Fruit fly (Drosophila melanogaster) whole organism, embryonic: ENCODE measurements around the gene Pcmt.

Source experiments
- Asciz ChIP-seq: fragments of 200-800 bp; sonication (Bioruptor generic); optimal IDR thresholded peaks from 2 replicates; lab custom pipeline; 2017; ENCODE audit warnings: missing biosample characterization, mild to moderate bottlenecking, missing genetic modification characterization, missing genetic modification reagents
- Atf6 ChIP-seq: fragments of 200-800 bp; sonication (Bioruptor generic); IDR thresholded peaks from 2 replicates; pipeline ENCODE4 v1.3.6; 2022; ENCODE audit warnings: missing biosample characterization, missing genetic modification characterization
- B-H2 ChIP-seq: fragments of 200-800 bp; sonication (Bioruptor generic); optimal IDR thresholded peaks from 2 replicates; lab custom pipeline; 2018; ENCODE audit warnings: missing biosample characterization, mild to moderate bottlenecking, missing genetic modification characterization
- CG11723 ChIP-seq: fragments of 200-800 bp; sonication (Bioruptor generic); optimal IDR thresholded peaks from 2 replicates; lab custom pipeline; 2017; ENCODE audit warnings: missing biosample characterization, mild to moderate bottlenecking, missing genetic modification characterization
- CG12299 ChIP-seq: fragments of 200-800 bp; sonication (Bioruptor generic); optimal IDR thresholded peaks from 2 replicates; lab custom pipeline; 2018; ENCODE audit warnings: missing biosample characterization, mild to moderate bottlenecking, missing genetic modification characterization
- CG15601 ChIP-seq: fragments of 200-800 bp; sonication (Bioruptor generic); optimal IDR thresholded peaks from 3 replicates; lab custom pipeline; 2019; ENCODE audit warnings: missing biosample characterization, mild to moderate bottlenecking, missing genetic modification characterization, moderate library complexity
- CG16779 ChIP-seq: fragments of 200-800 bp; sonication (Bioruptor generic); IDR thresholded peaks from 2 replicates; pipeline ENCODE4 v1.3.6; 2022; ENCODE audit warnings: missing biosample characterization, missing genetic modification characterization
- CG2875 ChIP-seq: fragments of 200-800 bp; sonication (Bioruptor generic); optimal IDR thresholded peaks from 2 replicates; lab custom pipeline; 2017; ENCODE audit warnings: missing biosample characterization, mild to moderate bottlenecking, missing genetic modification characterization, missing genetic modification reagents
- CG34376 ChIP-seq: fragments of 200-800 bp; sonication (Bioruptor generic); optimal IDR thresholded peaks from 2 replicates; lab custom pipeline; 2018; ENCODE audit warnings: missing biosample characterization, mild to moderate bottlenecking, missing genetic modification characterization
- CG43689 ChIP-seq: fragments of 200-800 bp; sonication (Bioruptor generic); IDR thresholded peaks from 2 replicates; pipeline ENCODE4 v1.3.6; 2022; ENCODE audit warnings: missing biosample characterization, missing genetic modification characterization
- CG4617 ChIP-seq: fragments of 200-800 bp; sonication (Bioruptor generic); optimal IDR thresholded peaks from 3 replicates; lab custom pipeline; 2016; ENCODE audit warnings: missing biosample characterization, missing genetic modification characterization, borderline replicate concordance
- CG6654 ChIP-seq: fragments of 200-800 bp; sonication (Bioruptor generic); optimal IDR thresholded peaks from 2 replicates; lab custom pipeline; 2017; ENCODE audit warnings: missing biosample characterization, mild to moderate bottlenecking, missing genetic modification characterization
- CG7745 ChIP-seq: fragments of 200-800 bp; sonication (Bioruptor generic); optimal IDR thresholded peaks from 2 replicates; lab custom pipeline; 2018; ENCODE audit warnings: missing biosample characterization, mild to moderate bottlenecking, missing genetic modification characterization, moderate library complexity
- CG8290 ChIP-seq, 3 experiments: fragments of 200-800 bp; sonication (Bioruptor generic); optimal IDR thresholded peaks; 2 replicates each; lab custom pipeline; 2016 to 2019; ENCODE audit warnings: missing biosample characterization in 3 of 3, missing genetic modification characterization in 3 of 3, mild to moderate bottlenecking in 2 of 3, moderate library complexity in 1 of 3
- Dp ChIP-seq: fragments of 200-800 bp; sonication (Bioruptor generic); optimal IDR thresholded peaks from 2 replicates; lab custom pipeline; 2018; ENCODE audit warnings: missing biosample characterization, mild to moderate bottlenecking, missing genetic modification characterization, moderate library complexity
- Fer1 ChIP-seq: fragments of 200-800 bp; sonication (Bioruptor generic); optimal IDR thresholded peaks from 2 replicates; lab custom pipeline; 2017; ENCODE audit warnings: missing biosample characterization, mild to moderate bottlenecking, missing genetic modification characterization
- HLH4C ChIP-seq: fragments of 200-800 bp; sonication (Bioruptor generic); IDR thresholded peaks from 3 replicates; pipeline ENCODE4 v1.3.6; 2022; ENCODE audit warnings: missing biosample characterization, missing genetic modification characterization; ENCODE audit not compliant: partially characterized antibody
- HLH54F ChIP-seq: fragments of 200-800 bp; sonication (Bioruptor generic); optimal IDR thresholded peaks from 3 replicates; lab custom pipeline; 2016; ENCODE audit warnings: missing biosample characterization, missing genetic modification characterization
- MESR4 ChIP-seq: fragments of 200-800 bp; sonication (Bioruptor generic); optimal IDR thresholded peaks from 2 replicates; lab custom pipeline; 2018; ENCODE audit warnings: missing biosample characterization, mild to moderate bottlenecking, missing genetic modification characterization, moderate library complexity
- Nf-YC ChIP-seq: fragments of 200-800 bp; optimal IDR thresholded peaks from 3 replicates; lab custom pipeline; 2019; ENCODE audit warnings: missing biosample characterization, mild to moderate bottlenecking, missing genetic modification characterization, moderate library complexity
- Usf ChIP-seq: fragments of 200-800 bp; sonication (Bioruptor generic); optimal IDR thresholded peaks from 2 replicates; lab custom pipeline; 2017; ENCODE audit warnings: missing genotype, missing biosample characterization, missing genetic modification characterization
- YL-1 ChIP-seq: fragments of 200-800 bp; sonication (Bioruptor generic); optimal IDR thresholded peaks from 3 replicates; lab custom pipeline; 2017; ENCODE audit warnings: missing biosample characterization, mild to moderate bottlenecking, missing genetic modification characterization
- ac ChIP-seq: fragments of 200-800 bp; sonication (Bioruptor generic); optimal IDR thresholded peaks from 3 replicates; lab custom pipeline; 2017; ENCODE audit warnings: missing biosample characterization, mild to moderate bottlenecking, missing genetic modification characterization
- bbx ChIP-seq: fragments of 200-800 bp; sonication (Bioruptor generic); IDR thresholded peaks from 2 replicates; pipeline ENCODE4 v1.3.6; 2022; ENCODE audit warnings: missing biosample characterization, missing genetic modification characterization; ENCODE audit not compliant: partially characterized antibody
- bigmax ChIP-seq: fragments of 200-800 bp; sonication (Bioruptor generic); optimal IDR thresholded peaks from 2 replicates; lab custom pipeline; 2018; ENCODE audit warnings: missing biosample characterization, mild to moderate bottlenecking, missing genetic modification characterization
- bsh ChIP-seq, 2 experiments: fragments of 200-800 bp; sonication (Bioruptor generic); optimal IDR thresholded peaks; 2 replicates each; lab custom pipeline; 2017 to 2018; ENCODE audit warnings: mild to moderate bottlenecking in 2 of 2, missing biosample characterization in 2 of 2, missing genetic modification characterization in 2 of 2, moderate library complexity in 1 of 2
- cato ChIP-seq: fragments of 200-800 bp; sonication (Bioruptor generic); optimal IDR thresholded peaks from 2 replicates; lab custom pipeline; 2016; ENCODE audit warnings: missing biosample characterization, missing genetic modification characterization, borderline replicate concordance
- cwo ChIP-seq: fragments of 200-800 bp; sonication (Bioruptor generic); optimal IDR thresholded peaks from 3 replicates; lab custom pipeline; 2017; ENCODE audit warnings: missing biosample characterization, missing genetic modification characterization, mild to moderate bottlenecking, moderate library complexity, missing genetic modification reagents
- dati ChIP-seq: fragments of 200-800 bp; sonication (Bioruptor generic); IDR thresholded peaks from 2 replicates; pipeline ENCODE4 v1.3.6; 2022; ENCODE audit warnings: missing biosample characterization, missing genetic modification characterization
- fd102C ChIP-seq: fragments of 200-800 bp; sonication (Bioruptor generic); optimal IDR thresholded peaks from 2 replicates; lab custom pipeline; 2018; ENCODE audit warnings: missing biosample characterization, mild to moderate bottlenecking, missing genetic modification characterization, moderate library complexity
- ham ChIP-seq: fragments of 200-800 bp; sonication (Bioruptor generic); IDR thresholded peaks from 2 replicates; pipeline ENCODE4 v1.3.6; 2022; ENCODE audit warnings: missing biosample characterization, missing genetic modification characterization
- insv ChIP-seq, 2 experiments: fragments of 200-800 bp; sonication (Bioruptor generic); optimal IDR thresholded peaks; 3 replicates each; lab custom pipeline; 2016 to 2018; ENCODE audit warnings: missing biosample characterization in 2 of 2, missing genetic modification characterization in 2 of 2
- mirr ChIP-seq: fragments of 200-800 bp; sonication (Bioruptor generic); optimal IDR thresholded peaks from 3 replicates; lab custom pipeline; 2018; ENCODE audit warnings: missing biosample characterization, mild to moderate bottlenecking, missing genetic modification characterization
- nerfin-2 ChIP-seq: fragments of 200-800 bp; sonication (Bioruptor generic); IDR thresholded peaks from 2 replicates; pipeline ENCODE4 v1.3.6; 2022; ENCODE audit warnings: missing biosample characterization, missing genetic modification characterization; ENCODE audit not compliant: partially characterized antibody
- org-1 ChIP-seq: fragments of 200-800 bp; sonication (Bioruptor generic); optimal IDR thresholded peaks from 2 replicates; lab custom pipeline; 2017; ENCODE audit warnings: missing biosample characterization, missing genetic modification characterization
- pho ChIP-seq: fragments of 200-800 bp; sonication (Bioruptor generic); optimal IDR thresholded peaks from 2 replicates; lab custom pipeline; 2016; ENCODE audit warnings: missing biosample characterization, missing genetic modification characterization
- phol ChIP-seq: fragments of 200-800 bp; sonication (Bioruptor generic); optimal IDR thresholded peaks from 3 replicates; lab custom pipeline; 2018; ENCODE audit warnings: missing biosample characterization, mild to moderate bottlenecking, missing genetic modification characterization, moderate library complexity
- prd ChIP-seq, 3 experiments: fragments of >200 bp in 2 of 3; fragments of 200-800 bp in 1 of 3; sonication (Bioruptor generic) in 1 of 3; optimal IDR thresholded peaks in 2 of 3; IDR thresholded peaks in 1 of 3; 2 replicates in 2 of 3; 3 replicates in 1 of 3; pipeline versions ENCODE4 v1.3.6 to Lab custom; 2017 to 2022; ENCODE audit warnings: missing biosample characterization in 1 of 3, missing genetic modification characterization in 1 of 3
- pum ChIP-seq: fragments of 200-800 bp; sonication (Bioruptor generic); optimal IDR thresholded peaks from 2 replicates; lab custom pipeline; 2016; ENCODE audit warnings: missing biosample characterization, missing genetic modification characterization
- slou ChIP-seq: fragments of 200-800 bp; sonication (Bioruptor generic); optimal IDR thresholded peaks from 3 replicates; lab custom pipeline; 2016; ENCODE audit warnings: missing biosample characterization, missing genetic modification characterization
- sr ChIP-seq: fragments of 200-800 bp; sonication (Bioruptor generic); IDR thresholded peaks from 3 replicates; pipeline ENCODE4 v1.3.6; 2022; ENCODE audit warnings: missing biosample characterization, missing genetic modification characterization
- sug ChIP-seq: fragments of 200-800 bp; optimal IDR thresholded peaks from 2 replicates; lab custom pipeline; 2019; ENCODE audit warnings: missing biosample characterization, mild to moderate bottlenecking, missing genetic modification characterization, moderate library complexity
- tin ChIP-seq: fragments of 200-800 bp; sonication (Bioruptor generic); optimal IDR thresholded peaks from 3 replicates; lab custom pipeline; 2016; ENCODE audit warnings: missing biosample characterization, missing genetic modification characterization
- tll ChIP-seq, 2 experiments: fragments of 200-800 bp in 1 of 2; fragments of >200 bp in 1 of 2; sonication (Bioruptor generic) in 1 of 2; optimal IDR thresholded peaks; 2 replicates each; lab custom pipeline; 2017 to 2019; ENCODE audit warnings: missing biosample characterization in 2 of 2, missing genetic modification characterization in 2 of 2, mild to moderate bottlenecking in 1 of 2, moderate library complexity in 1 of 2
- trem ChIP-seq: fragments of 200-800 bp; optimal IDR thresholded peaks from 3 replicates; lab custom pipeline; 2019; ENCODE audit warnings: missing biosample characterization, mild to moderate bottlenecking, missing genetic modification characterization, moderate library complexity
- wek ChIP-seq: fragments of 200-800 bp; sonication (Bioruptor generic); optimal IDR thresholded peaks from 3 replicates; lab custom pipeline; 2018; ENCODE audit warnings: missing biosample characterization, mild to moderate bottlenecking, missing genetic modification characterization, moderate library complexity
- z ChIP-seq: fragments of 200-800 bp; sonication (Bioruptor generic); IDR thresholded peaks from 3 replicates; pipeline ENCODE4 v1.3.6; 2022; ENCODE audit warnings: missing biosample characterization, missing genetic modification characterization
- zfh2 ChIP-seq: fragments of 200-800 bp; sonication (Bioruptor generic); optimal IDR thresholded peaks from 2 replicates; lab custom pipeline; 2016; ENCODE audit warnings: missing biosample characterization, missing genetic modification characterization

Pcmt gene

dm6 chr3R:5592009-5592572 lies 38.0 kb upstream of the Pcmt start (continued):
- TF ChIP-seq sug (tag; lab: Kevin White, UChicago) (peak; percentile 57), nerfin-2 (0 out of 2 replicates have a peak, but pooled peaks have one; percentile 28), sr (GFP tag; lab: Robert Waterston, UW) (peak; percentile 67; the same call in 2 of the 3 replicates), Atf6 (GFP tag; lab: Robert Waterston, UW) (no peak), phol (tag; lab: Kevin White, UChicago) (peak; percentile 28), CG12299 (tag; lab: Kevin White, UChicago) (no peak), CG34376 (GFP tag; lab: Kevin White, UChicago) (peak; percentile 5), cato (GFP tag; lab: Kevin White, UChicago) (no peak), B-H2 (GFP tag; lab: Kevin White, UChicago) (peak; percentile 28), zfh2 (GFP tag; lab: Kevin White, UChicago) (no peak), bigmax (peak; percentile 13), cwo (GFP tag; lab: Kevin White, UChicago) (peak; percentile 79), ham (no peak), Usf (GFP tag; lab: Kevin White, UChicago) (peak; percentile 91), Nf-YC (peak; percentile 63), YL-1 (GFP tag; lab: Kevin White, UChicago) (peak; percentile 78), bbx (GFP tag; lab: Robert Waterston, UW) (0 out of 2 replicates have a peak, but pooled peaks have one; percentile 15), mirr (GFP tag; lab: Kevin White, UChicago) (peak; percentile 24), CG8290 (GFP tag; optimal IDR thresholded peaks at IDR 0.05; lab: Kevin White, UChicago) (no peak), CG8290 (tag; optimal IDR thresholded peaks at IDR 0.05; lab: Kevin White, UChicago) (peak in 1 of 2 experiments; percentile 19), MESR4 (GFP tag; lab: Kevin White, UChicago) (peak; percentile 13), CG16779 (GFP tag; lab: Robert Waterston, UW) (no peak), CG4617 (GFP tag; lab: Kevin White, UChicago) (peak; percentile 47), insv (GFP tag; optimal IDR thresholded peaks at IDR 0.05; lab: Kevin White, UChicago) (peak; percentile 43 to 88), trem (tag; lab: Kevin White, UChicago) (no peak), HLH4C (peak; percentile 45; the same call in 1 of the 3 replicates), CG7745 (tag; lab: Kevin White, UChicago) (no peak), bsh (GFP tag; optimal IDR thresholded peaks at IDR 0.05; lab: Kevin White, UChicago) (no peak), tll (GFP tag; optimal IDR thresholded peaks at IDR 0.05; lab: Kevin White, UChicago) (no peak), tin (GFP tag; lab: Kevin White, UChicago) (no peak), CG6654 (no peak)

DNA sequence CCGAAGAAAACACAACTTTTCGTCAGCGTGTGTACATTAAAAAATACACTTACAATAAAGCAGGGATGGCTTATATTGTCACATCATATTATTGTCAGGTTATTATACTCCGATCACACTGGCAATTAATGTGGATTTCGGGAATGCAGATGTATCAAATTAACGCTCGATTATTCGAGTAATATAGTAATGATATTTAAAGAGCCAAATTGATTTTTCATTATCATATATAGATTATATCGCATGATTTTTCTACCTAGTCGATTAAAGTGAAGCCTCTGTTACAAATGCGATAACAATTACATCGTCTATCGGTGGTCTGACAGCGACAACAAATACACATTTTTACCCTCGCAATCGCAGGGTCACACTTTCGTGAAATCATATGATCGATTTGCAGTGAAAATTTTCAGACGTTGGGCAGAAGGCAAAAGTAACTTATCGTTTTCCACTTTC lies 37.3 kb upstream of the Pcmt start, which contains the start of the genes noi and Vha26:
Gene noi (minus strand): TSS at position 62 of the 456 bp plus-strand sequence.
Gene Vha26 (plus strand): TSS at position 366 of the 456 bp plus-strand sequence.
- TF ChIP-seq HLH54F (peak; percentile 50), pho (GFP tag; lab: Kevin White, UChicago) (peak; percentile 26), Asciz (GFP tag; lab: Kevin White, UChicago) (no peak), CG43689 (GFP tag; lab: Robert Waterston, UW) (no peak), z (GFP tag; lab: Robert Waterston, UW) (no peak), CG11723 (GFP tag; lab: Kevin White, UChicago) (no peak), slou (GFP tag; lab: Kevin White, UChicago) (peak; percentile 10), dati (GFP tag; lab: Robert Waterston, UW) (no peak), CG2875 (GFP tag; lab: Kevin White, UChicago) (peak; percentile 12), Fer1 (GFP tag; lab: Kevin White, UChicago) (peak; percentile 1), prd (optimal IDR thresholded peaks at IDR 0.05; lab: Kevin White, UChicago) (no peak), prd (GFP tag; IDR thresholded peaks at IDR 0.05; lab: Robert Waterston, UW) (peak; percentile 29; the same call in 1 of the 3 replicates), CG15601 (peak; percentile 68), wek (GFP tag; lab: Kevin White, UChicago) (no peak), ac (GFP tag; lab: Kevin White, UChicago) (no peak), Dp (GFP tag; lab: Kevin White, UChicago) (peak; percentile 32), fd102C (GFP tag; lab: Kevin White, UChicago) (no peak), pum (peak; percentile 34), org-1 (GFP tag; lab: Kevin White, UChicago) (no peak)
